Worm (Caenorhabditis elegans) whole organism, young adult: ENCODE results near the gene pbs-3.

Experiments used
- F22D6.2 ChIP-seq: sonication (generic microtip); optimal IDR thresholded peaks from 2 replicates; lab custom pipeline; 2016; ENCODE audit warnings: mild to moderate bottlenecking, missing genetic modification characterization, missing compliant biosample characterization
- T07F8.4 ChIP-seq: sonication (generic microtip); optimal IDR thresholded peaks from 2 replicates; lab custom pipeline; 2016; ENCODE audit warnings: mild to moderate bottlenecking, missing genetic modification characterization, moderate library complexity, missing compliant biosample characterization
- ZK185.1 ChIP-seq: sonication (generic microtip); optimal IDR thresholded peaks from 2 replicates; lab custom pipeline; 2016; ENCODE audit warnings: mild to moderate bottlenecking, missing genetic modification characterization, missing compliant biosample characterization; ENCODE audit not compliant: poor library complexity, severe bottlenecking
- ama-1 ChIP-seq, 3 experiments: fragments of 150-350 bp in 1 of 3; sonication (generic microtip) in 2 of 3; optimal IDR thresholded peaks; 2 replicates each; lab custom pipeline; 2014 to 2018; ENCODE audit warnings: missing biosample characterization in 2 of 3, missing genetic modification characterization in 2 of 3, missing genetic modification reagents in 2 of 3
- lin-35 ChIP-seq, 3 experiments: fragments of 150-350 bp in 2 of 3; sonication (generic microtip) in 1 of 3; optimal IDR thresholded peaks; 2 replicates each; lab custom pipeline; 2014 to 2018; ENCODE audit warnings: missing biosample characterization in 3 of 3, missing genetic modification characterization in 3 of 3, missing genetic modification reagents in 3 of 3
- lsl-1 ChIP-seq: fragments of 200-800 bp; sonication (Bioruptor generic); optimal IDR thresholded peaks from 2 replicates; lab custom pipeline; 2018; ENCODE audit warnings: mild to moderate bottlenecking, missing genetic modification characterization, moderate library complexity, missing compliant biosample characterization
- madf-10 ChIP-seq: sonication (generic microtip); optimal IDR thresholded peaks from 2 replicates; lab custom pipeline; 2016; ENCODE audit warnings: mild to moderate bottlenecking, missing genetic modification characterization, missing compliant biosample characterization
- pha-4 ChIP-seq: fragments of 150-350 bp; sonication (generic microtip); optimal IDR thresholded peaks from 2 replicates; lab custom pipeline; 2014; ENCODE audit warnings: missing biosample characterization, missing genetic modification reagents, missing genetic modification characterization
- rec-8 ChIP-seq, 2 experiments: sonication (generic microtip); optimal IDR thresholded peaks; 2 replicates each; lab custom pipeline; 2016; ENCODE audit warnings: mild to moderate bottlenecking in 2 of 2, missing genetic modification characterization in 2 of 2, missing genetic modification reagents in 2 of 2, missing genotype in 2 of 2, missing biosample characterization in 1 of 2, missing compliant biosample characterization in 1 of 2, moderate library complexity in 1 of 2
- sptf-2 ChIP-seq: fragments of 200-800 bp; sonication (Bioruptor generic); optimal IDR thresholded peaks from 2 replicates; lab custom pipeline; 2018; ENCODE audit warnings: mild to moderate bottlenecking, missing genetic modification characterization, missing compliant biosample characterization

DNA sequence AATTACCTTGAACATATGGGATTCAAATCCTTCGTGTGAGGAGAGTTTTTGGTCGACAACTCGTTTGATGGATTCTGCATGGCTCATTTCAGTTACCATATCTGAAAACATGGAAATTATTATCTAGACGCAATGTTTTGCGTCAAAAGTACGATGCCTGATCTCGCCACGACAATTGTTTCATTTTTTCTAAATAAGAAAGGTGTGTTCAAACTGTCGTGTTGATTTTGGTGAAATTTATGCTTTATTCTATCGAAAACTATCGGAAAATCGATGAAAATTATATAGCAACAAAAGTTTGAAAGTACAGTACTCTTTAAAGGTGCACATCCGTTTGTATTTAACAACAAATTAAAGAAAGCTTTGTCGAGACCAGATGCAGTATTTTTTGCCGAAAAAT is 14.2 kb downstream of the pbs-3 start, which contains the start of gene cblc-1:
- TF ChIP-seq ama-1 (optimal IDR thresholded peaks at IDR 0.05; lab: Kevin White, UChicago), result no peak
- TF ChIP-seq ama-1 (GFP tag; optimal IDR thresholded peaks at IDR 0.05; lab: Kevin White, UChicago), result no peak
- TF ChIP-seq F22D6.2, result no peak
- no peak for TF ChIP-seq rec-8 (tag; optimal IDR thresholded peaks at IDR 0.05; lab: Kevin White, UChicago)
- no peak for TF ChIP-seq madf-10
- TF ChIP-seq sptf-2 (GFP tag; lab: Kevin White, UChicago), result no peak
- TF ChIP-seq pha-4 (tag; lab: Kevin White, UChicago), result no peak
- TF ChIP-seq T07F8.4 (tag; lab: Kevin White, UChicago), result no peak
- no peak for TF ChIP-seq lsl-1 (GFP tag; lab: Kevin White, UChicago)
- no peak for TF ChIP-seq ZK185.1
- TF ChIP-seq lin-35 (GFP tag; optimal IDR thresholded peaks at IDR 0.05; lab: Kevin White, UChicago), result no peak
